Worm (Caenorhabditis elegans) whole organism, L3 larva: ENCODE measurements around the gene scpl-4.
A peak's percentile ranks its signal among the peaks of the same experiment; 100 is the strongest.

ENCODE experiments used
- hmg-11 ChIP-seq: sonication (generic microtip); optimal IDR thresholded peaks from 2 replicates; lab custom pipeline; 2016; ENCODE audit warnings: missing genetic modification characterization, missing compliant biosample characterization
- nfya-1 ChIP-seq: sonication (generic microtip); optimal IDR thresholded peaks from 2 replicates; lab custom pipeline; 2017; ENCODE audit warnings: missing genetic modification characterization, mild to moderate bottlenecking, missing compliant biosample characterization, antibody characterized with exemption, moderate library complexity; ENCODE audit not compliant: insufficient read depth
- nhr-76 ChIP-seq: fragments of 150-350 bp; sonication (generic microtip); optimal IDR thresholded peaks from 5 replicates; lab custom pipeline; 2014; ENCODE audit warnings: missing biosample characterization, missing genetic modification characterization
- ztf-4 ChIP-seq: fragments of 150-350 bp; optimal IDR thresholded peaks from 2 replicates; lab custom pipeline; 2014; ENCODE audit warnings: missing biosample characterization, missing genetic modification characterization

- TF ChIP-seq nhr-76 (tag; lab: Kevin White, UChicago) (no peak), nfya-1 (tag; lab: Kevin White, UChicago) (peak; percentile 21), hmg-11 (tag; lab: Kevin White, UChicago) (no peak), ztf-4 (tag; lab: Kevin White, UChicago) (no peak)
Observed at ce11 chrV:10632758-10633157, 33.9 kb downstream of the scpl-4 start, which contains the start of gene mab-23.
